Fruit fly (Drosophila melanogaster) whole organism, embryonic: ENCODE measurements around the gene djl.

Source experiments
- CG12071 ChIP-seq: fragments of 200-800 bp; sonication (Bioruptor generic); optimal IDR thresholded peaks from 3 replicates; lab custom pipeline; 2018; ENCODE audit warnings: missing biosample characterization, mild to moderate bottlenecking, missing genetic modification characterization
- CG1792 ChIP-seq: fragments of 200-800 bp; sonication (Bioruptor generic); optimal IDR thresholded peaks from 2 replicates; lab custom pipeline; 2016; ENCODE audit warnings: missing biosample characterization, missing genetic modification characterization
- CG18599 ChIP-seq: fragments of 200-800 bp; sonication (Bioruptor generic); optimal IDR thresholded peaks from 3 replicates; lab custom pipeline; 2017; ENCODE audit warnings: missing biosample characterization, missing genetic modification characterization, mild to moderate bottlenecking, moderate library complexity, missing genetic modification reagents
- CG2889 ChIP-seq: fragments of 200-800 bp; sonication (Bioruptor generic); IDR thresholded peaks from 3 replicates; pipeline ENCODE4 v1.3.6; 2022; ENCODE audit warnings: missing biosample characterization, missing genetic modification characterization
- CG31365 ChIP-seq: fragments of 200-800 bp; sonication (Bioruptor generic); optimal IDR thresholded peaks from 2 replicates; lab custom pipeline; 2018; ENCODE audit warnings: missing biosample characterization, mild to moderate bottlenecking, missing genetic modification characterization
- CG6254 ChIP-seq: fragments of 200-800 bp; sonication (Bioruptor generic); optimal IDR thresholded peaks from 3 replicates; lab custom pipeline; 2017; ENCODE audit warnings: mild to moderate bottlenecking, missing biosample characterization, missing genetic modification reagents, missing genetic modification characterization
- Poxn ChIP-seq: fragments of 200-800 bp; sonication (Bioruptor generic); IDR thresholded peaks from 2 replicates; pipeline ENCODE4 v1.3.6; 2022; ENCODE audit warnings: missing biosample characterization, missing genetic modification characterization
- Sry-β ChIP-seq: fragments of 200-800 bp; sonication (Bioruptor generic); optimal IDR thresholded peaks from 2 replicates; lab custom pipeline; 2018; ENCODE audit warnings: missing biosample characterization, mild to moderate bottlenecking, missing genetic modification characterization, moderate library complexity
- lola ChIP-seq, 3 experiments: fragments of >200 bp in 2 of 3; fragments of 200-800 bp in 1 of 3; sonication (Bioruptor generic) in 1 of 3; optimal IDR thresholded peaks; 2 replicates each; lab custom pipeline; 2017 to 2019; ENCODE audit warnings: missing biosample characterization in 3 of 3, missing genetic modification characterization in 3 of 3, mild to moderate bottlenecking in 1 of 3, moderate library complexity in 1 of 3

DNA sequence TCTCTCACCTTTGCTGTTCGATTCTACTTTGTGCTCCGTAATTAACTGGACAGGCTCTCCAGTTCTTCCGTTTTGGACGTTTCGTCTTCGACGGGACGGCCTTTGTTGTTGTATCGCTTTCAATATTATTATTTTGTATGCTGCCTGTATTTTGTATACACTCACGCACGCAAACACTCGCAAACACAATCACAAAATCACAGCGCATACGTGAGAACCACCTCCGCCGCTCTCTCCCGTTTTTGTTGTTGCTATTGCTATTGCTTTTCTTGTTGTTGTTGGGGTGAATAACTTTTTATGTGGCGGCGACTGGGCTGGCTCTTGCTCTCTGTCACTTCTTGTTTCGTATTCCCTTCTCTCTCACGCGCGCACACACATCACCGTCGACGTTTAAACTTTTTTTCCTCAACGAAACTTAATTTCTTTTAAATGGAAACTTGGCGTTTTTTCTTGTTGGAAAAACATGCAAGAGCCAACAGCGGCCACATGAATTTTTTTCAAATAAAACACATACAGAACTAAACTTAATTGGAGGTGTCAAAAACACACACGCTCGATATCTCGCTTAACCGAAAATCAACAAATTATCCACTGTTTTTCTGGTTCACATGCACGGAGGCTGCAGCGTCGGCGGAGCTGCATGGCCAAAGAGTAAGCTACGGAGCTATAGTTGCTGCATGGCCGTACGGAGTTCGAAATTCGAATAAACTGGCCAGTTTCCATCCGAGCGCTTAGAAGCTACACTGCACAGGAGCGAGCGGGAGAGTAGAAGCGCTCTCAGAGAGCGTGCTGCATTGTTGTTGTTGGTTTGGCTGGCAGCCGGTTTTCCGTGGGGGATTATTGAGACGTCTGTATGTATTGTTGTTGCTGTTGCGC lies 47.4 kb downstream of the djl start:
- TF ChIP-seq CG6254, result peak; percentile 43
- TF ChIP-seq CG18599, result peak; percentile 15
- TF ChIP-seq CG2889, result no peak
- TF ChIP-seq CG12071 (GFP tag; lab: Kevin White, UChicago), result no peak
- no peak for TF ChIP-seq CG1792 (GFP tag; lab: Kevin White, UChicago)
- TF ChIP-seq lola (GFP tag; optimal IDR thresholded peaks at IDR 0.05; lab: Kevin White, UChicago), result no peak
- TF ChIP-seq Sry-β (GFP tag; lab: Kevin White, UChicago), result no peak
- TF ChIP-seq Poxn (GFP tag; lab: Robert Waterston, UW), result no peak
- no peak for TF ChIP-seq CG31365
